Worm (Caenorhabditis elegans): ENCODE measurements around the gene F25D1.8.

Gene F25D1.8

ce11 chrV:10540024-10540423 is 810 bp downstream of the F25D1.8 start, which contains the start of gene degt-1:
degt-1 (plus strand) TSS chrV:10540324.
- TF ChIP-seq hlh-8 (tag; optimal IDR thresholded peaks at IDR 0.05) (no peak), F13H6.1 (tag; optimal IDR thresholded peaks at IDR 0.05) (no peak), ceh-22 (tag; optimal IDR thresholded peaks at IDR 0.05) (no peak), che-1 (tag; optimal IDR thresholded peaks at IDR 0.05) (no peak), eyg-1 (tag; optimal IDR thresholded peaks at IDR 0.05) (no peak), unc-3 (GFP tag; conservative IDR thresholded peaks at IDR 0.05) (no peak), unc-3 (tag; optimal IDR thresholded peaks at IDR 0.05) (no peak), dve-1 (tag; optimal IDR thresholded peaks at IDR 0.05) (no peak), mec-3 (tag; optimal IDR thresholded peaks at IDR 0.05; ENCODE audit: borderline replicate concordance) (no peak), sox-2 (GFP tag; IDR thresholded peaks at IDR 0.05) (no peak), ceh-34 (tag; optimal IDR thresholded peaks at IDR 0.05) (no peak), fkh-6 (tag; optimal IDR thresholded peaks at IDR 0.05) (no peak), ztf-16 (tag; optimal IDR thresholded peaks at IDR 0.05) (no peak), lin-11 (tag; optimal IDR thresholded peaks at IDR 0.05) (no peak), tbx-2 (tag; optimal IDR thresholded peaks at IDR 0.05) (no peak), T23F11.4 (GFP tag; optimal IDR thresholded peaks at IDR 0.05) (no peak), hlh-15 (tag; optimal IDR thresholded peaks at IDR 0.05) (no peak)

- TF ChIP-seq sox-2 (GFP tag; IDR thresholded peaks at IDR 0.05) = no peak
- no peak for TF ChIP-seq nhr-232 (tag; optimal IDR thresholded peaks at IDR 0.05)
- TF ChIP-seq hlh-15 (tag; optimal IDR thresholded peaks at IDR 0.05) = no peak
- TF ChIP-seq unc-3 (GFP tag; conservative IDR thresholded peaks at IDR 0.05) = no peak
- TF ChIP-seq unc-3 (tag; optimal IDR thresholded peaks at IDR 0.05) = no peak
- no peak for TF ChIP-seq pros-1 (tag; optimal IDR thresholded peaks at IDR 0.05)
- no peak for TF ChIP-seq ceh-2 (tag; optimal IDR thresholded peaks at IDR 0.05)
- no peak for TF ChIP-seq ttx-3 (tag; optimal IDR thresholded peaks at IDR 0.05)
- TF ChIP-seq T23F11.4 (GFP tag; optimal IDR thresholded peaks at IDR 0.05) = no peak
- TF ChIP-seq hlh-6 (tag; optimal IDR thresholded peaks at IDR 0.05) = no peak
- no peak for TF ChIP-seq ceh-14 (tag; optimal IDR thresholded peaks at IDR 0.05)
- TF ChIP-seq syd-9 (tag; optimal IDR thresholded peaks at IDR 0.05) = no peak
- TF ChIP-seq tbx-2 (tag; optimal IDR thresholded peaks at IDR 0.05) = no peak
- no peak for TF ChIP-seq C38D4.7 (GFP tag; optimal IDR thresholded peaks at IDR 0.05)
- TF ChIP-seq ceh-18 (tag; optimal IDR thresholded peaks at IDR 0.05) = no peak
- TF ChIP-seq npax-4 (tag; optimal IDR thresholded peaks at IDR 0.05) = no peak
Measured at ce11 chrV:10546749-10547148, 7.5 kb downstream of the F25D1.8 start, which contains the start of gene F25D1.5. F25D1.5 (minus strand) TSS chrV:10546783.

- TF ChIP-seq sdc-2 (tag; optimal IDR thresholded peaks at IDR 0.05) = no peak
- TF ChIP-seq ceh-22 (tag; optimal IDR thresholded peaks at IDR 0.05) = no peak
- TF ChIP-seq tbx-2 (tag; optimal IDR thresholded peaks at IDR 0.05) = no peak
- TF ChIP-seq Y22D7AL.16 (tag; optimal IDR thresholded peaks at IDR 0.05) = no peak
- TF ChIP-seq nhr-11 (tag; optimal IDR thresholded peaks at IDR 0.05) = no peak
- no peak for TF ChIP-seq ztf-16 (tag; optimal IDR thresholded peaks at IDR 0.05)
- no peak for TF ChIP-seq C08G9.2 (tag; optimal IDR thresholded peaks at IDR 0.05)
- no peak for TF ChIP-seq ceh-31 (tag; optimal IDR thresholded peaks at IDR 0.05)
- TF ChIP-seq unc-3 (GFP tag; conservative IDR thresholded peaks at IDR 0.05) = no peak
- TF ChIP-seq unc-3 (tag; optimal IDR thresholded peaks at IDR 0.05) = no peak
- TF ChIP-seq K02D7.2 (tag; optimal IDR thresholded peaks at IDR 0.05) = no peak
- TF ChIP-seq pha-2 (tag; optimal IDR thresholded peaks at IDR 0.05) = no peak
- no peak for TF ChIP-seq madf-2 (tag; optimal IDR thresholded peaks at IDR 0.05)
Measured at ce11 chrV:10548981-10549380, 9.8 kb downstream of the F25D1.8 start, which contains the start of gene srd-34. srd-34 (minus strand) TSS chrV:10549081.

ce11 chrV:10549717-10550116 is 10.5 kb downstream of the F25D1.8 start, which contains the start of gene F32G8.2:
F32G8.2 (plus strand) TSS chrV:10550017.
- TF ChIP-seq dve-1 (tag; optimal IDR thresholded peaks at IDR 0.05) (no peak), nfya-1 (tag; optimal IDR thresholded peaks at IDR 0.05) (no peak), ceh-2 (tag; optimal IDR thresholded peaks at IDR 0.05) (no peak), elt-4 (tag; optimal IDR thresholded peaks at IDR 0.05) (no peak), C38D4.7 (GFP tag; optimal IDR thresholded peaks at IDR 0.05) (no peak), zip-5 (tag; optimal IDR thresholded peaks at IDR 0.05) (no peak), fax-1 (tag; optimal IDR thresholded peaks at IDR 0.05) (no peak), pqm-1 (tag; optimal IDR thresholded peaks at IDR 0.05) (no peak), odd-2 (tag; optimal IDR thresholded peaks at IDR 0.05) (no peak), ceh-22 (tag; optimal IDR thresholded peaks at IDR 0.05) (no peak), eyg-1 (tag; optimal IDR thresholded peaks at IDR 0.05) (no peak), nhr-232 (tag; optimal IDR thresholded peaks at IDR 0.05) (no peak), che-1 (tag; optimal IDR thresholded peaks at IDR 0.05) (no peak), unc-3 (GFP tag; conservative IDR thresholded peaks at IDR 0.05) (no peak), unc-3 (tag; optimal IDR thresholded peaks at IDR 0.05) (no peak), lim-6 (tag; optimal IDR thresholded peaks at IDR 0.05) (no peak), nhr-11 (tag; optimal IDR thresholded peaks at IDR 0.05) (no peak), tbx-7 (tag; optimal IDR thresholded peaks at IDR 0.05) (no peak), sdc-2 (tag; optimal IDR thresholded peaks at IDR 0.05) (no peak)

Data from whole organism, late embryonic.